Worm (Caenorhabditis elegans): Measurements from ENCODE around the gene F29B9.7.

F29B9.7 gene

ce11 chrIV:4652365-4652844, 2.8 kb downstream of the F29B9.7 start, which contains the start of gene F29B9.5:
Gene F29B9.5 (plus strand): TSS chrIV:4652415.
- TF ChIP-seq ets-7 (tag; optimal IDR thresholded peaks at IDR 0.05) (no peak), ceh-36 (tag; optimal IDR thresholded peaks at IDR 0.05) (no peak), hmg-4 (GFP tag; optimal IDR thresholded peaks at IDR 0.05) (no peak), F13C5.2 (tag; optimal IDR thresholded peaks at IDR 0.05) (no peak), pes-1 (GFP tag; IDR thresholded peaks at IDR 0.05) (no peak), aly-1 (tag; optimal IDR thresholded peaks at IDR 0.05) (no peak), ceh-13 (GFP tag; optimal IDR thresholded peaks at IDR 0.05) (no peak), B0310.2 (tag; optimal IDR thresholded peaks at IDR 0.05) (no peak)

ce11 chrIV:4652962-4653361, 3.4 kb downstream of the F29B9.7 start, which contains the start of gene psr-1:
Gene psr-1 (plus strand): TSS chrIV:4653262.
- TF ChIP-seq tra-4 (tag; optimal IDR thresholded peaks at IDR 0.05), result no peak
- no peak for TF ChIP-seq F13C5.2 (tag; optimal IDR thresholded peaks at IDR 0.05)
- no peak for TF ChIP-seq B0310.2 (tag; optimal IDR thresholded peaks at IDR 0.05)
- TF ChIP-seq tbx-37 (GFP tag; conservative IDR thresholded peaks at IDR 0.05), result no peak
- TF ChIP-seq ama-1 (optimal IDR thresholded peaks at IDR 0.05), result no peak
- TF ChIP-seq ceh-36 (tag; optimal IDR thresholded peaks at IDR 0.05), result no peak
- no peak for TF ChIP-seq hmbx-1 (tag; optimal IDR thresholded peaks at IDR 0.05)
- no peak for TF ChIP-seq hnd-1 (tag; optimal IDR thresholded peaks at IDR 0.05)
- no peak for TF ChIP-seq aly-1 (tag; optimal IDR thresholded peaks at IDR 0.05)
- no peak for TF ChIP-seq hmg-4 (GFP tag; optimal IDR thresholded peaks at IDR 0.05)

- TF ChIP-seq tra-4 (tag; optimal IDR thresholded peaks at IDR 0.05) (no peak), ama-1 (optimal IDR thresholded peaks at IDR 0.05) (no peak), tbx-11 (GFP tag; IDR thresholded peaks at IDR 0.05) (no peak), pes-1 (GFP tag; IDR thresholded peaks at IDR 0.05) (no peak), ceh-13 (GFP tag; optimal IDR thresholded peaks at IDR 0.05) (no peak), hmbx-1 (tag; optimal IDR thresholded peaks at IDR 0.05) (no peak), hnd-1 (tag; optimal IDR thresholded peaks at IDR 0.05) (no peak), scrt-1 (GFP tag; IDR thresholded peaks at IDR 0.05) (no peak)
These were observed 4.1 kb downstream of the F29B9.7 start for ce11 chrIV:4653708-4654107.

ce11 chrIV:4655979-4656378, 6.4 kb downstream of the F29B9.7 start:
- TF ChIP-seq tra-4 (tag; optimal IDR thresholded peaks at IDR 0.05), result no peak
- no peak for TF ChIP-seq B0310.2 (tag; optimal IDR thresholded peaks at IDR 0.05)
- TF ChIP-seq scrt-1 (GFP tag; IDR thresholded peaks at IDR 0.05), result no peak
- TF ChIP-seq pes-1 (GFP tag; IDR thresholded peaks at IDR 0.05), result no peak
- TF ChIP-seq sea-1 (GFP tag; conservative IDR thresholded peaks at IDR 0.05), result no peak

ce11 chrIV:4656380-4656779, 6.8 kb downstream of the F29B9.7 start:
- no peak for TF ChIP-seq B0310.2 (tag; optimal IDR thresholded peaks at IDR 0.05)
- no peak for TF ChIP-seq pes-1 (GFP tag; IDR thresholded peaks at IDR 0.05)
- TF ChIP-seq ets-7 (tag; optimal IDR thresholded peaks at IDR 0.05), result no peak
- no peak for TF ChIP-seq flt-1 (GFP tag; IDR thresholded peaks at IDR 0.05)

ce11 chrIV:4657874-4658273, 8.3 kb downstream of the F29B9.7 start, which contains the start of gene col-111:
Gene col-111 (minus strand): TSS chrIV:4657974.
- no peak for TF ChIP-seq tbx-37 (GFP tag; conservative IDR thresholded peaks at IDR 0.05)
- no peak for TF ChIP-seq hnd-1 (tag; optimal IDR thresholded peaks at IDR 0.05)

- TF ChIP-seq F13C5.2 (tag; optimal IDR thresholded peaks at IDR 0.05) (no peak), pes-1 (GFP tag; IDR thresholded peaks at IDR 0.05) (no peak), sea-1 (GFP tag; conservative IDR thresholded peaks at IDR 0.05) (no peak), scrt-1 (GFP tag; IDR thresholded peaks at IDR 0.05) (no peak), ets-7 (tag; optimal IDR thresholded peaks at IDR 0.05) (no peak), B0310.2 (tag; optimal IDR thresholded peaks at IDR 0.05) (no peak), aly-1 (tag; optimal IDR thresholded peaks at IDR 0.05) (no peak), ama-1 (optimal IDR thresholded peaks at IDR 0.05) (no peak), tbx-11 (GFP tag; IDR thresholded peaks at IDR 0.05) (no peak), tra-4 (tag; optimal IDR thresholded peaks at IDR 0.05) (no peak), tbx-37 (GFP tag; conservative IDR thresholded peaks at IDR 0.05) (no peak), ceh-36 (tag; optimal IDR thresholded peaks at IDR 0.05) (no peak), hmbx-1 (tag; optimal IDR thresholded peaks at IDR 0.05) (no peak), hnd-1 (tag; optimal IDR thresholded peaks at IDR 0.05) (no peak), hmg-4 (GFP tag; optimal IDR thresholded peaks at IDR 0.05) (no peak), ceh-13 (GFP tag; optimal IDR thresholded peaks at IDR 0.05) (no peak), flt-1 (GFP tag; IDR thresholded peaks at IDR 0.05) (no peak)
These were observed 9.7 kb downstream of the F29B9.7 start, which contains the start of gene mrps-21 for ce11 chrIV:4659277-4659676. Gene mrps-21 (minus strand): TSS chrIV:4659517.

- TF ChIP-seq hmg-4 (GFP tag; optimal IDR thresholded peaks at IDR 0.05), result peak; percentile 61
- TF ChIP-seq F13C5.2 (tag; optimal IDR thresholded peaks at IDR 0.05), result peak; percentile 77
- TF ChIP-seq tbx-37 (GFP tag; conservative IDR thresholded peaks at IDR 0.05), result 0 out of 2 replicates have a peak, but pooled peaks have one; percentile 48
- no peak for TF ChIP-seq scrt-1 (GFP tag; IDR thresholded peaks at IDR 0.05)
- peak; percentile 58; the same call in 1 of the 2 replicates for TF ChIP-seq sea-1 (GFP tag; conservative IDR thresholded peaks at IDR 0.05)
- no peak for TF ChIP-seq ama-1 (optimal IDR thresholded peaks at IDR 0.05)
- TF ChIP-seq flt-1 (GFP tag; IDR thresholded peaks at IDR 0.05), result no peak
- TF ChIP-seq hmbx-1 (tag; optimal IDR thresholded peaks at IDR 0.05), result peak; percentile 46
- peak; percentile 70 for TF ChIP-seq ets-7 (tag; optimal IDR thresholded peaks at IDR 0.05)
- TF ChIP-seq tbx-11 (GFP tag; IDR thresholded peaks at IDR 0.05), result no peak
- TF ChIP-seq hnd-1 (tag; optimal IDR thresholded peaks at IDR 0.05), result no peak
- peak; percentile 56 for TF ChIP-seq B0310.2 (tag; optimal IDR thresholded peaks at IDR 0.05)
- peak; percentile 63 for TF ChIP-seq pes-1 (GFP tag; IDR thresholded peaks at IDR 0.05)
- TF ChIP-seq ceh-36 (tag; optimal IDR thresholded peaks at IDR 0.05), result no peak
- peak; percentile 21 for TF ChIP-seq aly-1 (tag; optimal IDR thresholded peaks at IDR 0.05)
- peak; percentile 56 for TF ChIP-seq tra-4 (tag; optimal IDR thresholded peaks at IDR 0.05)
- TF ChIP-seq ceh-13 (GFP tag; optimal IDR thresholded peaks at IDR 0.05), result peak; percentile 34
These were observed 10.8 kb downstream of the F29B9.7 start, which contains the start of the genes F29B9.11 and jmjd-1.2 for ce11 chrIV:4660151-4661041. Gene F29B9.11 (minus strand): TSS chrIV:4660201. Gene jmjd-1.2 (plus strand): TSS chrIV:4660991.

Measured in whole organism, early embryonic.